Fruit fly (Drosophila melanogaster): Measurements from ENCODE around the gene Pburs.

Pburs gene

DNA sequence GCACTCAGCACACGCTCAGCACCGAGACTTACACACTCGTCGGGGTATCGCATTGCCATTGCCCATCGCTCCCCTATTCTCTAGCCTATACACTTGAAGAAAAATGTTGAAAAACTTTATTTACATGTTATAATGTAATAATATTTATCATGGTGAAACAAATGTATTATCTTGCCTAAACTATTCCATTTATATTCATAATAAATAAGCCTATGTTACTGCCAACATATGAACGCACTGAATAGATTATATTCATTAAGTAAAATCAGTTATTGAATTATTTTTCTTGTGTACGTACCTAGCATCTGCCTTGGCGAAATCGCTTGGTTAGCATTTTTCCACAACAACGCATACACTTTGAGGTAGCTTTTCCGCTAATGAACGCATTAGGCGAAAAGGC, 23.8 kb upstream of the Pburs start (continued):
- TF ChIP-seq CG12942 (GFP tag; optimal IDR thresholded peaks at IDR 0.05) (no peak), br (optimal IDR thresholded peaks at IDR 0.05) (no peak), Spps (tag; optimal IDR thresholded peaks at IDR 0.05) (peak; percentile 54), Drgx (GFP tag; IDR thresholded peaks at IDR 0.05) (0 out of 2 replicates have a peak, but pooled peaks have one; percentile 33), CG11695 (GFP tag; IDR thresholded peaks at IDR 0.05) (peak; percentile 61; the same call in 1 of the 3 replicates), dmrt11E (tag; optimal IDR thresholded peaks at IDR 0.05) (peak; percentile 70), pb (GFP tag; optimal IDR thresholded peaks at IDR 0.05) (no peak), B-H2 (GFP tag; optimal IDR thresholded peaks at IDR 0.05) (no peak), CG11504 (tag; optimal IDR thresholded peaks at IDR 0.05) (peak; percentile 69), Med (GFP tag) (peak; percentile 39)

DNA sequence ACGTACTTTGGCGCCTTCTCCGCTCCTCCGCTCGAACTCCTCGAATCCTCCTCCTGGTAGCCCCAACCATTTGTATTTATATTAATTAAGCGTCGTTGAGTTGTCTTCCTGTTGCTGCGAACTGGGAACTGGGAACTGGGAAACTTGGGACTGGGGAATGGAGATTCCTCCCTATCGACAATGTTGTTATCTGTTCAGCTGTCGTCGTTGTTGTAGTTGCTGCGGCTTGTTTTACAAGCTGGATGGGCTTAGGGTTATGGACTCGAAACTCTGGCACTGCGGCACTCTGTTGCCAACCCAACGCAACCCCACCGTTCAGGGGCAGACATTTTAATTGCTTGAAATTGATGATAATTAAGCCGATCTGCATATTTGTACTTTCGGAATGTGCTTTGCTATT, 21.7 kb upstream of the Pburs start:
- TF ChIP-seq Lim3 (GFP tag; IDR thresholded peaks at IDR 0.05) = no peak
- no peak for TF ChIP-seq Med (GFP tag)
- no peak for TF ChIP-seq onecut (GFP tag; IDR thresholded peaks at IDR 0.05)
- no peak for TF ChIP-seq ac (GFP tag; optimal IDR thresholded peaks at IDR 0.05)
- TF ChIP-seq Dek (tag; optimal IDR thresholded peaks at IDR 0.05) = no peak
- TF ChIP-seq Dip2 (GFP tag; IDR thresholded peaks at IDR 0.05) = no peak
- TF ChIP-seq sd (tag; optimal IDR thresholded peaks at IDR 0.05) = peak; percentile 37
- TF ChIP-seq Max (GFP tag; optimal IDR thresholded peaks at IDR 0.05) = no peak
- no peak for TF ChIP-seq CG34422 (GFP tag; IDR thresholded peaks at IDR 0.05)
- TF ChIP-seq az2 (GFP tag; optimal IDR thresholded peaks at IDR 0.05) = no peak
- TF ChIP-seq cad (GFP tag; optimal IDR thresholded peaks at IDR 0.05) = no peak
- no peak for TF ChIP-seq nau (GFP tag; optimal IDR thresholded peaks at IDR 0.05)
- TF ChIP-seq CG10274 (GFP tag; optimal IDR thresholded peaks at IDR 0.05) = no peak
- TF ChIP-seq hkb (optimal IDR thresholded peaks at IDR 0.05) = no peak
- no peak for TF ChIP-seq hkb (GFP tag; IDR thresholded peaks at IDR 0.05)
- no peak for TF ChIP-seq CG3726 (GFP tag; IDR thresholded peaks at IDR 0.05)
- TF ChIP-seq Mes4 (GFP tag; optimal IDR thresholded peaks at IDR 0.05) = no peak
- TF ChIP-seq Tbp (GFP tag; optimal IDR thresholded peaks at IDR 0.05) = no peak
- no peak for TF ChIP-seq CG30431 (GFP tag; optimal IDR thresholded peaks at IDR 0.05)
- TF ChIP-seq scrt (GFP tag; optimal IDR thresholded peaks at IDR 0.05) = peak; percentile 54
- TF ChIP-seq CG6654 (GFP tag; optimal IDR thresholded peaks at IDR 0.05) = no peak
- TF ChIP-seq CG15073 (GFP tag; optimal IDR thresholded peaks at IDR 0.05) = no peak
- no peak for TF ChIP-seq Nf-YB (GFP tag; optimal IDR thresholded peaks at IDR 0.05)
- TF ChIP-seq CG11093 (GFP tag; IDR thresholded peaks at IDR 0.05) = no peak
- peak; percentile 53 for TF ChIP-seq sens (GFP tag)
- TF ChIP-seq CG7357 (GFP tag; IDR thresholded peaks at IDR 0.05) = no peak
- TF ChIP-seq crol (GFP tag; IDR thresholded peaks at IDR 0.05) = 0 out of 2 replicates have a peak, but pooled peaks have one; percentile 8
- no peak for TF ChIP-seq fu2 (GFP tag; optimal IDR thresholded peaks at IDR 0.05)

DNA sequence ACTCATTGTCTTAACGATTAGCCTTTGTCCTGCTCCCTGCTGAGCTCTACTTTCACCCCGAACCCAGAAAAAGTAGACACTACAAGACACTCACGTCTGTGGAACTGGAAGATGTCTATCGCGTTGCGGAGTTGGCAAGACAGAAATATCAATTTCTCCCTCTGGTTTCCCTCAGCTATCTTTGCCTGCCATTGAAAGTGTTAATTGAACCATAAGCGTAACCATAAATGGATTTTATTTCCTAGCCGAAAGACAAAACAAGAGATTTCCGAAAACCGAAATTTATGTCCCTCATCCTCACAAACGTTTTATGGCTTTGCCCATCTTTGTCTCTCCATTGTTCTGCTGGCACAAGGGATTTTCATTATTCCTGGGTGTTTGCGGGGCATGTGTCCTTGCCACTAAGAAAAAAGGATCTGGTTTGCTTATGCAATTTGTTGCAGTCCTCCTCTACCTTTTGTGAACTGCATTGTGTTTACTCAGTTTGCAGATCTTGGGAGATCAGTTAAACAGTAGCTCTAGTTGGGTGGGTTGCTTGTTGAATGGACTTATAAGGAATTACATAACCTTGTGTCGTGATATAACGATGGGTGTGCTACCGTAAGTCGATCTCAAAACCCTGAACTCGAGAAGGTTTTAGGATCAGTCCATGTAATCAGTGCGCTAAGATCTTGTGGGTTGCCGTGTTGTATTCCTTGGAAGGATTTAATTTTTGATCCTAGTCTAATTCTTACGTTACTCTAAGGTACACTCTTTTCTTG, 18.9 kb upstream of the Pburs start:
- TF ChIP-seq hth (optimal IDR thresholded peaks at IDR 0.05) = no peak
- no peak for TF ChIP-seq Hr39 (optimal IDR thresholded peaks at IDR 0.05)
- TF ChIP-seq kni (GFP tag; optimal IDR thresholded peaks at IDR 0.05) = peak; percentile 83
- no peak for TF ChIP-seq CG9437 (GFP tag; optimal IDR thresholded peaks at IDR 0.05)
- TF ChIP-seq knrl (GFP tag; IDR thresholded peaks at IDR 0.05; ENCODE audit: partially characterized antibody) = no peak
- TF ChIP-seq zen (tag; optimal IDR thresholded peaks at IDR 0.05) = peak; percentile 87
- TF ChIP-seq CG1603 (tag; optimal IDR thresholded peaks at IDR 0.05) = no peak
- no peak for TF ChIP-seq aop (GFP tag; IDR thresholded peaks at IDR 0.05)
- peak; percentile 21 for TF ChIP-seq fd102C (GFP tag; optimal IDR thresholded peaks at IDR 0.05)
- TF ChIP-seq CG4404 (GFP tag; IDR thresholded peaks at IDR 0.05) = no peak
- TF ChIP-seq CG7928 (GFP tag; optimal IDR thresholded peaks at IDR 0.05) = no peak
- TF ChIP-seq sens (GFP tag) = peak; percentile 63
- peak; percentile 81 for TF ChIP-seq CG15479 (GFP tag; optimal IDR thresholded peaks at IDR 0.05)
- TF ChIP-seq CG8924 (tag; optimal IDR thresholded peaks at IDR 0.05) = peak; percentile 22
- peak; percentile 32 for TF ChIP-seq grn (GFP tag; optimal IDR thresholded peaks at IDR 0.05)
- no peak for TF ChIP-seq pfk (GFP tag; optimal IDR thresholded peaks at IDR 0.05)
